Worm (Caenorhabditis elegans) whole organism, L4 larva: ENCODE measurements around the gene prp-19.

Experiments
- R02D3.7 ChIP-seq: fragments of 150-350 bp; sonication (generic microtip); optimal IDR thresholded peaks from 3 replicates; lab custom pipeline; 2014; ENCODE audit warnings: missing biosample characterization, missing genetic modification characterization
- dve-1 ChIP-seq: sonication (generic microtip); optimal IDR thresholded peaks from 2 replicates; lab custom pipeline; 2017; ENCODE audit warnings: antibody characterized with exemption, mild to moderate bottlenecking, missing genetic modification characterization, missing compliant biosample characterization; ENCODE audit not compliant: insufficient read depth
- lin-39 ChIP-seq: fragments of 150-350 bp; optimal IDR thresholded peaks from 2 replicates; lab custom pipeline; 2014; ENCODE audit warnings: missing biosample characterization, missing genetic modification reagents, missing genetic modification characterization
- nhr-11 ChIP-seq: fragments of 150-350 bp; optimal IDR thresholded peaks from 2 replicates; lab custom pipeline; 2014; ENCODE audit warnings: missing biosample characterization, missing genetic modification characterization
- nhr-6 ChIP-seq: fragments of 150-350 bp; optimal IDR thresholded peaks from 2 replicates; lab custom pipeline; 2014; ENCODE audit warnings: missing biosample characterization, missing genetic modification characterization

ce11 chrIII:5181641-5182040 is 9.8 kb upstream of the prp-19 start:
- no peak for TF ChIP-seq nhr-6 (tag; lab: Kevin White, UChicago)
- TF ChIP-seq nhr-11 (tag; lab: Kevin White, UChicago): no peak
- no peak for TF ChIP-seq lin-39 (tag; lab: Kevin White, UChicago)
- TF ChIP-seq R02D3.7 (tag; lab: Kevin White, UChicago): no peak
- no peak for TF ChIP-seq dve-1 (tag; lab: Kevin White, UChicago)
